Fruit fly (Drosophila melanogaster) whole organism, adult: ENCODE measurements around the gene knk.

Experiments used
- CG11617 ChIP-seq: fragments of 200-800 bp; sonication (Bioruptor generic); optimal IDR thresholded peaks from 2 replicates; lab custom pipeline; 2017; ENCODE audit warnings: mild to moderate bottlenecking, missing biosample characterization, missing genetic modification reagents, missing genetic modification characterization
- CG12768 ChIP-seq: fragments of 200-800 bp; sonication (Bioruptor generic); optimal IDR thresholded peaks from 2 replicates; lab custom pipeline; 2017; ENCODE audit warnings: missing biosample characterization, missing genetic modification characterization, mild to moderate bottlenecking, moderate library complexity, missing genetic modification reagents
- CG14711 ChIP-seq: fragments of 200-800 bp; sonication (Bioruptor generic); optimal IDR thresholded peaks from 2 replicates; lab custom pipeline; 2018; ENCODE audit warnings: missing biosample characterization, mild to moderate bottlenecking, missing genetic modification characterization, moderate library complexity
- CG5204 ChIP-seq: fragments of 200-800 bp; sonication (Bioruptor generic); optimal IDR thresholded peaks from 2 replicates; lab custom pipeline; 2016; ENCODE audit warnings: missing biosample characterization, missing genetic modification characterization
- Clk ChIP-seq: fragments of 200-800 bp; sonication (Bioruptor generic); optimal IDR thresholded peaks from 2 replicates; lab custom pipeline; 2017; ENCODE audit warnings: missing biosample characterization, missing genetic modification characterization
- Hr96 ChIP-seq: fragments of 200-800 bp; sonication (Bioruptor generic); optimal IDR thresholded peaks from 2 replicates; lab custom pipeline; 2016; ENCODE audit warnings: missing biosample characterization, missing genetic modification characterization
- cnc ChIP-seq, 2 experiments: fragments of >200 bp; optimal IDR thresholded peaks; 2 replicates each; lab custom pipeline; 2017
- ovo ChIP-seq: fragments of 200-800 bp; sonication (Bioruptor generic); optimal IDR thresholded peaks from 2 replicates; lab custom pipeline; 2016; ENCODE audit warnings: missing biosample characterization, missing genetic modification characterization

DNA sequence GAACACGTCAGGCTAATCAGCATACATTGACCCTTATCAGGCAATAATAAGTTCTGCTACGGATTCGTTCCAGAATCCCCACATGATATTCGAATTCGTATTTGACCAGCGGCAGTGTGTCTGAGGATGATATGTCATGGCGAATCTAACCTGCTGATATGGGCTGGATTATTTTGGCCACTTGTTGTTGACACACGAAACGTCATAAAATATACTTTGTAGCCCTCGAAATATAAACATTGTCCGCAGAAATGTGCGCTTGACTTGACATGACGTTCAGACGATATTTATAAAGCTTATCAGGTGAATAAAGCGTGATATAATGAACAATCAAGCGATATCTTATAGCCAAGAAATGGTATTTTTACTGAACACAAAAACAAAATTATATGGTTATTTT lies 40.9 kb upstream of the knk start:
- TF ChIP-seq CG5204 (GFP tag; lab: Kevin White, UChicago): no peak
- TF ChIP-seq cnc (optimal IDR thresholded peaks at IDR 0.05; lab: Kevin White, UChicago): no peak
- TF ChIP-seq CG12768 (GFP tag; lab: Kevin White, UChicago): peak; percentile 27
- TF ChIP-seq Clk (GFP tag; lab: Kevin White, UChicago): no peak
- TF ChIP-seq Hr96 (GFP tag; lab: Kevin White, UChicago): peak; percentile 29
- no peak for TF ChIP-seq ovo
- TF ChIP-seq CG14711: peak; percentile 16
- TF ChIP-seq CG11617 (GFP tag; lab: Kevin White, UChicago): peak; percentile 35
